Worm (Caenorhabditis elegans) whole organism, L3 larva: ENCODE data around the gene ugt-55.

Experiments used
- R02D3.7 ChIP-seq: fragments of 150-350 bp; optimal IDR thresholded peaks from 2 replicates; lab custom pipeline; 2014; ENCODE audit warnings: missing biosample characterization, missing genetic modification characterization
- ZK546.5 ChIP-seq: sonication (generic microtip); optimal IDR thresholded peaks from 2 replicates; lab custom pipeline; 2017; ENCODE audit warnings: missing biosample characterization, missing genetic modification characterization
- ama-1 ChIP-seq: fragments of 150-350 bp; optimal IDR thresholded peaks from 2 replicates; lab custom pipeline; 2018
- ceh-16 ChIP-seq: sonication (generic microtip); optimal IDR thresholded peaks from 2 replicates; lab custom pipeline; 2017; ENCODE audit warnings: missing biosample characterization, missing genetic modification characterization
- ceh-28 ChIP-seq: fragments of 150-350 bp; optimal IDR thresholded peaks from 2 replicates; lab custom pipeline; 2014; ENCODE audit warnings: missing biosample characterization, missing genetic modification reagents, missing genetic modification characterization
- ceh-82 ChIP-seq: fragments of 150-350 bp; optimal IDR thresholded peaks from 2 replicates; lab custom pipeline; 2014; ENCODE audit warnings: missing biosample characterization, missing genetic modification characterization
- ceh-9 ChIP-seq: sonication (generic microtip); optimal IDR thresholded peaks from 2 replicates; lab custom pipeline; 2018; ENCODE audit warnings: missing biosample characterization, missing genetic modification characterization
- daf-12 ChIP-seq: fragments of 150-350 bp; optimal IDR thresholded peaks from 2 replicates; lab custom pipeline; 2014; ENCODE audit warnings: missing biosample characterization, missing genetic modification reagents, missing genetic modification characterization
- egl-27 ChIP-seq: sonication (generic microtip); optimal IDR thresholded peaks from 4 replicates; lab custom pipeline; 2017; ENCODE audit warnings: missing biosample characterization, missing genetic modification reagents, missing genetic modification characterization
- egl-5 ChIP-seq: fragments of 150-350 bp; optimal IDR thresholded peaks from 2 replicates; lab custom pipeline; 2017; ENCODE audit warnings: missing biosample characterization, missing genetic modification reagents, missing genetic modification characterization, inconsistent platforms
- elt-1 ChIP-seq: fragments of 150-350 bp; optimal IDR thresholded peaks from 2 replicates; lab custom pipeline; 2014; ENCODE audit warnings: missing biosample characterization, missing genetic modification characterization
- elt-2 ChIP-seq: sonication (generic microtip); optimal IDR thresholded peaks from 2 replicates; lab custom pipeline; 2016; ENCODE audit warnings: missing genetic modification reagents, mild to moderate bottlenecking, missing genetic modification characterization, missing compliant biosample characterization
- elt-3 ChIP-seq, 3 experiments: fragments of 150-350 bp in 1 of 3; sonication (generic microtip) in 2 of 3; optimal IDR thresholded peaks; 2 replicates in 2 of 3; 4 replicates in 1 of 3; lab custom pipeline; 2014 to 2017; ENCODE audit warnings: missing biosample characterization in 3 of 3, missing genetic modification characterization in 3 of 3
- hmg-11 ChIP-seq: sonication (generic microtip); optimal IDR thresholded peaks from 2 replicates; lab custom pipeline; 2016; ENCODE audit warnings: missing genetic modification characterization, missing compliant biosample characterization
- jun-1 ChIP-seq: fragments of 150-350 bp; optimal IDR thresholded peaks from 2 replicates; lab custom pipeline; 2014; ENCODE audit warnings: missing biosample characterization, missing genetic modification reagents, missing genetic modification characterization
- lsy-12 ChIP-seq: sonication (generic microtip); optimal IDR thresholded peaks from 2 replicates; lab custom pipeline; 2016; ENCODE audit warnings: mild to moderate bottlenecking, missing genetic modification characterization, missing compliant biosample characterization
- mdl-1 ChIP-seq: fragments of 150-350 bp; optimal IDR thresholded peaks from 2 replicates; lab custom pipeline; 2014; ENCODE audit warnings: missing biosample characterization, missing genetic modification characterization
- mml-1 ChIP-seq: fragments of 150-350 bp; sonication (generic microtip); optimal IDR thresholded peaks from 3 replicates; lab custom pipeline; 2014; ENCODE audit warnings: missing biosample characterization, missing genetic modification characterization
- nfya-1 ChIP-seq: sonication (generic microtip); optimal IDR thresholded peaks from 2 replicates; lab custom pipeline; 2017; ENCODE audit warnings: missing genetic modification characterization, mild to moderate bottlenecking, missing compliant biosample characterization, antibody characterized with exemption, moderate library complexity; ENCODE audit not compliant: insufficient read depth
- nhr-11 ChIP-seq: fragments of 150-350 bp; optimal IDR thresholded peaks from 2 replicates; lab custom pipeline; 2014; ENCODE audit warnings: missing biosample characterization, missing genetic modification characterization
- nhr-23 ChIP-seq: fragments of 150-350 bp; optimal IDR thresholded peaks from 2 replicates; lab custom pipeline; 2014; ENCODE audit warnings: missing biosample characterization, missing genetic modification reagents, missing genetic modification characterization
- nhr-25 ChIP-seq: sonication (generic microtip); optimal IDR thresholded peaks from 2 replicates; lab custom pipeline; 2017; ENCODE audit warnings: missing biosample characterization, missing genetic modification characterization
- nhr-28 ChIP-seq: fragments of 150-350 bp; optimal IDR thresholded peaks from 2 replicates; lab custom pipeline; 2014; ENCODE audit warnings: missing biosample characterization, missing genetic modification characterization
- nhr-43 ChIP-seq: sonication (generic microtip); optimal IDR thresholded peaks from 2 replicates; lab custom pipeline; 2016; ENCODE audit warnings: mild to moderate bottlenecking, missing genetic modification characterization, missing compliant biosample characterization; ENCODE audit not compliant: poor library complexity, severe bottlenecking
- nhr-77 ChIP-seq: fragments of 150-350 bp; optimal IDR thresholded peaks from 2 replicates; lab custom pipeline; 2014; ENCODE audit warnings: missing biosample characterization, missing genetic modification characterization
- pha-4 ChIP-seq: fragments of 150-350 bp; optimal IDR thresholded peaks from 2 replicates; lab custom pipeline; 2014; ENCODE audit warnings: missing biosample characterization, missing genetic modification reagents, missing genetic modification characterization
- pqm-1 ChIP-seq: fragments of 150-350 bp; optimal IDR thresholded peaks from 2 replicates; lab custom pipeline; 2017; ENCODE audit warnings: missing biosample characterization, missing genetic modification characterization, inconsistent platforms
- sea-2 ChIP-seq: fragments of 150-350 bp; sonication (generic microtip); optimal IDR thresholded peaks from 4 replicates; lab custom pipeline; 2014; ENCODE audit warnings: missing biosample characterization, missing genetic modification reagents, missing genetic modification characterization
- skn-1 ChIP-seq: fragments of 150-350 bp; optimal IDR thresholded peaks from 2 replicates; lab custom pipeline; 2014; ENCODE audit warnings: missing biosample characterization, missing genetic modification characterization
- snpc-4 ChIP-seq: fragments of 150-350 bp; optimal IDR thresholded peaks from 2 replicates; lab custom pipeline; 2014; ENCODE audit warnings: missing biosample characterization, missing genetic modification characterization
- tbx-2 ChIP-seq: sonication (generic microtip); optimal IDR thresholded peaks from 2 replicates; lab custom pipeline; 2016; ENCODE audit warnings: mild to moderate bottlenecking, missing genetic modification characterization, missing compliant biosample characterization
- unc-62 ChIP-seq: fragments of 150-350 bp; sonication (generic microtip); optimal IDR thresholded peaks from 4 replicates; lab custom pipeline; 2014; ENCODE audit warnings: missing biosample characterization, missing genetic modification reagents, missing genetic modification characterization
- zag-1 ChIP-seq: fragments of 150-350 bp; optimal IDR thresholded peaks from 2 replicates; lab custom pipeline; 2014; ENCODE audit warnings: missing biosample characterization, missing genetic modification characterization
- ztf-4 ChIP-seq: fragments of 150-350 bp; optimal IDR thresholded peaks from 2 replicates; lab custom pipeline; 2014; ENCODE audit warnings: missing biosample characterization, missing genetic modification characterization

ugt-55 gene

DNA sequence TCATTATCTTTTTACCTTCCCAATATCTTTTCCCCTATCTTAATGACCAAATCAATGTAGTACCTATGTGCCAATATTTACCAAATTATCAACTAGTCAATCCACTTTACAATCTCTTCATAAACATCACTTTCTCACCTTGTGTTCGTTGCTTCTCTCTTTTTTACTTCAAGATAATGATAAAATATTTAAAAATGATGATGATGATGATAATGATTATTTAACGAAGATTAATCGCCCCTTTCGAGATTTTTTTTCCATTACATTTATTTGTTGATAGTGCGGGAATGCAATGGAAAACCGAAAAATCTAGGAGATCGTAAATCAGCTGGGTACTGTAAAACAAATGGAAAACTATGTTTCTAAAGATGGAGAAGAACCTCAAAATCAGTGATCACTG is 37.6 kb downstream of the ugt-55 start:
- TF ChIP-seq nhr-25 = peak; percentile 4
- no peak for TF ChIP-seq skn-1 (tag; lab: Kevin White, UChicago)
- TF ChIP-seq elt-3 (tag; optimal IDR thresholded peaks at IDR 0.05; lab: Kevin White, UChicago) = peak in 2 of 3 experiments; percentile 23 to 49
- TF ChIP-seq ceh-82 (tag; lab: Kevin White, UChicago) = no peak
- no peak for TF ChIP-seq jun-1

DNA sequence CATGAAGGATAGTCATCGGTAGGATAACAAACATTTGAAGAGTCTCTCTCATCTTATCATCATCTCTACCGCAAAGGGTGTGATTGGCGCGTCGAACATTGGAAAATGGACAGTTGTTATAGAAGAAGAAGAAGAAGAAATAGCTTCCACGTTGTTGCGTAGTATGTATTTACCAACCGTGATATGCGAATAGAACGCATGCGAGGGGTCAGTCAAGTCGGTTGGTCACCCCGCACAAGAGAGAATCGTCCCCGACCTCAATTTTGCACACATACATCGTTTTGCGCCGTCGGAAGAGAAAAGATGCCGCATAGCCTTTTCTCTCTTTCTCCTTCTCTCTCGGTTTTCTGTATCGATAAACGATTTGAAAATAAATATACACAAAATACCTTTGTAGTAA is 38.5 kb downstream of the ugt-55 start:
- TF ChIP-seq nhr-23 (peak; percentile 80), snpc-4 (no peak), nhr-43 (peak; percentile 2)

DNA sequence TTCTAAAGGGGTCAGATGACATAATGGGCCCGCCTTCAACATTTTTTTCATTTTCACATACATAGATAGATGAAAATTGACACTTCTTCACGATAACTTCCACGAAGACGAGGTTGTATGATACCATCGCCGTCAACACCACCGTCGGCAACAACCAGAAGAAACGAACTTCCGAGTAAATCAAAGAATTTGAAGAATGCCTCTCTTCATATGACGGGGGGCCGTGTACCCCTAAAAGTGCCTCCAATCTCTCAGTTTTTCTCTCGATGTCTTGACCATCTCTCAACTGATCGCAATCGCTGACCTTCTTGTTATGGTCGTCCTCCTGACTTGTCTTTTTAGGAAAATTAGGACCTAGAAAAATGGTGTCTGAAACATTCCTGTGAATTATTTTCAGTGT is 39.0 kb downstream of the ugt-55 start:
- TF ChIP-seq nhr-77 (tag; lab: Kevin White, UChicago) (no peak), elt-1 (tag; lab: Kevin White, UChicago) (peak; percentile 28)
- TF ChIP-seq, all 47 proteins: peak for 1

DNA sequence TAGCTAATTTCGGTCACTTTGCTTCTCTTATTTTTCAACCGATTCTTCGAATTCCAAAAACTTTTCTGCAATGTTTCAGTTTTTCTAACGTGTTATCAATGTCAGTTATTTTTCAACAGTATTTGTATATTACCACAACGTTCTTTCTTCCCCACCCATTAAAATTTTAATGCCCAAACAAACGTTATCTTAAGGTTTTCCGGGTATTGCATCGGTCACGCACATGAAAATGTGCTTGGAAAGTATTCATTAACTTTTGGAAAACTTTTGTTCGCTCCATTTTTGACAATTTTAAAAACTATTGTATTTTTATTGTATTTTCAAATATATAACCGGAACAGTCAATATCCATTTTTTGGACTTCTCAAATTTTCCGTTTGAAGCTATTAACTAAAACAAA is 39.6 kb downstream of the ugt-55 start:
- TF ChIP-seq egl-5 (tag; lab: Kevin White, UChicago) = no peak
- no peak for TF ChIP-seq egl-27 (tag; lab: Kevin White, UChicago)
- no peak for TF ChIP-seq skn-1 (tag; lab: Kevin White, UChicago)
- TF ChIP-seq ZK546.5 (tag; lab: Kevin White, UChicago) = no peak
- no peak for TF ChIP-seq pha-4 (tag; lab: Kevin White, UChicago)
- TF ChIP-seq elt-1 (tag; lab: Kevin White, UChicago) = no peak
- no peak for TF ChIP-seq ceh-28 (tag; lab: Kevin White, UChicago)
- no peak for TF ChIP-seq lsy-12 (tag; lab: Kevin White, UChicago)
- TF ChIP-seq nhr-28 (tag; lab: Kevin White, UChicago) = no peak
- TF ChIP-seq elt-2 = peak; percentile 43
- no peak for TF ChIP-seq ceh-16 (tag; lab: Kevin White, UChicago)
- no peak for TF ChIP-seq nhr-11
- TF ChIP-seq pqm-1 (tag; lab: Kevin White, UChicago) = peak; percentile 27
- TF ChIP-seq nfya-1 (tag; lab: Kevin White, UChicago) = no peak

DNA sequence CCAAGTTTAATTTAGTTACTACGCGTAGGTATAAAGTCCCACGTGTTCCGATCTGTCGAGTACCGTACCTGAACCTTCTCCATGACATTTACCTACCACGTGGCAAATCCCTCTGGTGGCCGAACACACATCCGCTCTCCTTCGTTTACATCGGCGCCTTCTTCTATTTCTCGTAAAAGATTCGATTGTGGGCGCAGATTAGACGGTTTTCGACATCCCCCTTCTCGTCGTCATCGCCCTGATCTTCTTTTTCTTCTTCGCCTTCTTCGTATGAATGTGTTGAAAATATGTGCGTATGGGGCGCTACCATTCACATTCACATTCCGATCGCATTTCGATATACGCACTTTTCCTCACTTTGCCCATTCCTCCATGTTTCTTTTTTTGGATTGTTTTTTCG is 40.3 kb downstream of the ugt-55 start:
- TF ChIP-seq nhr-23 (peak; percentile 5), elt-3 (tag; optimal IDR thresholded peaks at IDR 0.05; lab: Kevin White, UChicago) (no peak), nhr-25 (peak; percentile 52), nhr-43 (peak; percentile 6), elt-1 (tag; lab: Kevin White, UChicago) (peak; percentile 16)

DNA sequence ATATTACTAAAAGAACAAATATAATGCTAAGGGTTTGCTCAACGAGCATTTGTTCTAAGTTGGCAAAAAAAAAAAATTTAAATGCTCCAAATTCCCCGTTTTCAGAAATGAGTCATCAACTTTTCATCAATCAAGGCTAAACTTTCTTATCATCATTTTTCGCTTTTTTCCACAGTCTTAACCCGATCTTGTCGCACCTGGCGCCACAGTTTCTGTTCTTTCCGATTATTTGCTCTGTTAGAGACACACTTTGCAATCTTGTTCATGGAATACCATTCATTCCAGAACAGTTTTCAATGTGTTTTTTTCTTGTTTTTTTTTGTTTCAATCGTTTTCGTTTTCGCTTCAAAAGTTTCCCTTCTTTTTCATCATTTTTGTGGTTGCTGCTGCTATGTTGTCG is 41.7 kb downstream of the ugt-55 start:
- TF ChIP-seq sea-2 (GFP tag; lab: Kevin White, UChicago) (no peak), pha-4 (tag; lab: Kevin White, UChicago) (peak; percentile 33), nfya-1 (tag; lab: Kevin White, UChicago) (no peak), pqm-1 (tag; lab: Kevin White, UChicago) (peak; percentile 59), ama-1 (lab: Kevin White, UChicago) (peak; percentile 49), elt-2 (peak; percentile 72), egl-27 (tag; lab: Kevin White, UChicago) (no peak), ztf-4 (no peak)

DNA sequence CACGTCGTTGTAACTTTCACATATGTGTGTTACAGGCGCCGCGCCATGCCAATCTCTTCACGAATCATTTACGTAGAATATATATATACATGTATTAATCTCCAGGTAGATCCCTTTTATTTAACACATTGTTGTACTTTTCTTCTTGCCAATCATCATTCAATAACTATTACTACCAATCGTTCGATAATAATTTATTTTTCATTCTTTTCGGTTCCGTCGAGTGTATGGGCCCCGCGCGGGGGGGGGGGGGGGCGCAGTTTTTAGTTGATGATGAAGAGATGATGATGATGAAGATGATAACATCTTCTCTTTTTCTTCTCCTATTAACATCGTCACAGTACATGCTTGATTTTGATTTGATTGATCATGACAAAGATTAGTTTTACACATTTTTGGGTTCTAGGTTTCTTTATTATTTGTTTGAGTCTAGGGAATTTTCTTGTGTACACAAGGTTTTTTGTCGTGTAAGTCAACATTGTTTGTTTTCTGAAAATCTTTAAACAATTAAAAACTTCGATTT is 42.8 kb downstream of the ugt-55 start:
- no peak for TF ChIP-seq nhr-11
- TF ChIP-seq pha-4 (tag; lab: Kevin White, UChicago) = peak; percentile 68
- TF ChIP-seq elt-1 (tag; lab: Kevin White, UChicago) = peak; percentile 79
- peak; percentile 23 for TF ChIP-seq nhr-23
- TF ChIP-seq mml-1 (tag; lab: Kevin White, UChicago) = no peak

DNA sequence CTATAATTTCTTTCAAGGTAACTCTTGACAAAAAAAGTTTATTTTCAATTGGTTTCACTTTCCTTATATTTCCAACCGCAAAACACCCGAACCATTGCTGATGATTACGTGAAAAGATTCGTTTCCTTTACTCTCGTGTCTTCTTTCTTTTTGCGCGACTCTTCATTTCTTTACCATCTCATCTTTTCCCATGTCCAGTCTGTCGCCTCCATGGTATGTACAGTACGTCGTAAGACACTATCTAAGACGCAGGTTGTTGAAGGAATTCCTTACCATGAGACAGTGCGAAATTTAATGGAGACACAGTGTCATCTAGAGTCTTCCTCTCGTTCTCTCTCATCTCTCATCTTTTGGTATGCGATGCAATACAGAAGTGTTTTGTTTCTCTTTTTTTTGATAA is 43.7 kb downstream of the ugt-55 start:
- TF ChIP-seq elt-3 (tag; optimal IDR thresholded peaks at IDR 0.05; lab: Kevin White, UChicago) (peak in 1 of 3 experiments; percentile 56), ceh-9 (tag; lab: Kevin White, UChicago) (no peak), zag-1 (tag; lab: Kevin White, UChicago) (no peak), R02D3.7 (tag; lab: Kevin White, UChicago) (peak; percentile 17), hmg-11 (tag; lab: Kevin White, UChicago) (no peak), nhr-11 (no peak), nhr-23 (peak; percentile 81), jun-1 (peak; percentile 62), nhr-25 (peak; percentile 94), egl-27 (tag; lab: Kevin White, UChicago) (peak; percentile 42), ztf-4 (peak; percentile 47), egl-5 (tag; lab: Kevin White, UChicago) (no peak), pqm-1 (tag; lab: Kevin White, UChicago) (peak; percentile 45), tbx-2 (no peak), nfya-1 (tag; lab: Kevin White, UChicago) (peak; percentile 50), daf-12 (tag; lab: Kevin White, UChicago) (no peak), elt-1 (tag; lab: Kevin White, UChicago) (peak; percentile 43), ceh-28 (tag; lab: Kevin White, UChicago) (peak; percentile 58), pha-4 (tag; lab: Kevin White, UChicago) (peak; percentile 91), unc-62 (GFP tag; lab: Kevin White, UChicago) (peak; percentile 58), ama-1 (lab: Kevin White, UChicago) (peak; percentile 55), mdl-1 (peak; percentile 25), snpc-4 (peak; percentile 33), nhr-43 (peak; percentile 20)
